Worm (Caenorhabditis elegans) whole organism, midembryonic: ENCODE results near the gene npr-35.

Experiments used
- T22C8.4 ChIP-seq: fragments of 200-800 bp; sonication (Bioruptor generic); IDR thresholded peaks from 2 replicates; pipeline ENCODE4 v1.3.6; 2022; ENCODE audit warnings: missing genetic modification characterization, missing compliant biosample characterization
- cog-1 ChIP-seq: sonication (generic microtip); optimal IDR thresholded peaks from 2 replicates; lab custom pipeline; 2016; ENCODE audit warnings: missing genetic modification characterization, missing compliant biosample characterization
- flt-1 ChIP-seq: fragments of 200-800 bp; sonication (Bioruptor generic); IDR thresholded peaks from 2 replicates; pipeline ENCODE4 v1.3.6; 2022; ENCODE audit warnings: missing genetic modification characterization, missing compliant biosample characterization
- klf-2 ChIP-seq: fragments of 200-800 bp; sonication (Bioruptor generic); conservative IDR thresholded peaks from 2 replicates; pipeline ENCODE4 v1.3.6; 2022; ENCODE audit warnings: missing genetic modification reagents, missing genetic modification characterization, missing compliant biosample characterization
- med-1 ChIP-seq: sonication (generic microtip); optimal IDR thresholded peaks from 2 replicates; lab custom pipeline; 2017; ENCODE audit warnings: missing genetic modification characterization, mild to moderate bottlenecking, missing compliant biosample characterization, antibody characterized with exemption, missing genetic modification reagents; ENCODE audit not compliant: insufficient read depth
- ref-1 ChIP-seq: fragments of 200-800 bp; sonication (Bioruptor generic); conservative IDR thresholded peaks from 2 replicates; pipeline ENCODE4 v1.3.6; 2022; ENCODE audit warnings: missing genetic modification reagents, missing genetic modification characterization, missing compliant biosample characterization
- tab-1 ChIP-seq: fragments of 200-800 bp; sonication (Bioruptor generic); IDR thresholded peaks from 2 replicates; pipeline ENCODE4 v1.3.6; 2022; ENCODE audit warnings: missing genetic modification characterization, missing compliant biosample characterization
- ztf-23 ChIP-seq: fragments of 200-800 bp; sonication (Bioruptor generic); IDR thresholded peaks from 2 replicates; pipeline ENCODE4 v1.3.6; 2022; ENCODE audit warnings: missing genetic modification reagents, missing genetic modification characterization, missing compliant biosample characterization
- ztf-29 ChIP-seq: fragments of 200-800 bp; sonication (Bioruptor generic); IDR thresholded peaks from 2 replicates; pipeline ENCODE4 v1.3.6; 2022; ENCODE audit warnings: missing genetic modification reagents, missing genetic modification characterization, missing compliant biosample characterization

The npr-35 gene

ce11 chrIV:7743539-7743938 lies at the start of gene npr-35:
npr-35 (plus strand) TSS chrIV:7743839.
- TF ChIP-seq med-1 (GFP tag; lab: Kevin White, UChicago) = no peak

ce11 chrIV:7698320-7698719 lies 45.3 kb upstream of the npr-35 start, which contains the start of gene flp-13:
flp-13 (minus strand) TSS chrIV:7698420.
- TF ChIP-seq ztf-29 (GFP tag; lab: Robert Waterston, UW) (no peak), cog-1 (tag; lab: Kevin White, UChicago) (no peak), ref-1 (GFP tag; lab: Robert Waterston, UW) (no peak), ztf-23 (no peak), tab-1 (no peak), klf-2 (no peak), flt-1 (GFP tag; lab: Robert Waterston, UW) (no peak), med-1 (GFP tag; lab: Kevin White, UChicago) (no peak), T22C8.4 (no peak)

DNA sequence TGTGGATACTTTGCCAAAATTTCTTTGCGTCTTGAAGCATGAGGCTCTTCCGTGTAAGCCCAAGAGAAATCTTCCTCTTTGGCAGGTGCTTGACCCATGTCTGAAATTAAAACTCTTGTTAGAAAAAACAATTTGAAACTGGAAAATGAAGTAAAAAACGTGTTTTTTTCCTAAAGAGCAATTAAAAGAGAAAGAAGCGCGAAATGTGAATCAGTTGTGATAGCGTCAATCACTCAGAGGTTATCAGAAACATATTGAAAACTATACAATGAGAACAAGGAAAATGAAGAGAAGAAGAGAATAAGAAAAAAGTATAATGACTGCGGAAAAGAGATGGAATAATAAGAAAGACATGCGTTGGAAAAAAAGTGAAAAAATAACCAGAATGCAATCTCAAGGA lies 36.8 kb upstream of the npr-35 start, which contains the start of gene F33D4.4:
Gene F33D4.4 (minus strand): TSS at position 101 of the 400 bp plus-strand sequence.
- TF ChIP-seq klf-2 = no peak
- no peak for TF ChIP-seq tab-1
- no peak for TF ChIP-seq cog-1 (tag; lab: Kevin White, UChicago)
- TF ChIP-seq T22C8.4 = no peak

- TF ChIP-seq cog-1 (tag; lab: Kevin White, UChicago) (peak; percentile 3), ztf-23 (no peak)
These were observed 33.9 kb upstream of the npr-35 start, which contains the start of the genes mrpl-1, emc-6 and mrps-24 for ce11 chrIV:7709701-7710100. mrpl-1 (minus strand) TSS chrIV:7709701. emc-6 (minus strand) TSS chrIV:7709736. mrps-24 (plus strand) TSS chrIV:7710045.

ce11 chrIV:7710824-7711223 lies 32.8 kb upstream of the npr-35 start, which contains the start of gene nhr-8:
nhr-8 (plus strand) TSS chrIV:7710983.
- no peak for TF ChIP-seq T22C8.4
- TF ChIP-seq ref-1 (GFP tag; lab: Robert Waterston, UW) = no peak
- no peak for TF ChIP-seq ztf-29 (GFP tag; lab: Robert Waterston, UW)
- TF ChIP-seq flt-1 (GFP tag; lab: Robert Waterston, UW) = no peak
- TF ChIP-seq klf-2 = no peak
- no peak for TF ChIP-seq tab-1
- TF ChIP-seq cog-1 (tag; lab: Kevin White, UChicago) = no peak
- no peak for TF ChIP-seq med-1 (GFP tag; lab: Kevin White, UChicago)
- no peak for TF ChIP-seq ztf-23

DNA sequence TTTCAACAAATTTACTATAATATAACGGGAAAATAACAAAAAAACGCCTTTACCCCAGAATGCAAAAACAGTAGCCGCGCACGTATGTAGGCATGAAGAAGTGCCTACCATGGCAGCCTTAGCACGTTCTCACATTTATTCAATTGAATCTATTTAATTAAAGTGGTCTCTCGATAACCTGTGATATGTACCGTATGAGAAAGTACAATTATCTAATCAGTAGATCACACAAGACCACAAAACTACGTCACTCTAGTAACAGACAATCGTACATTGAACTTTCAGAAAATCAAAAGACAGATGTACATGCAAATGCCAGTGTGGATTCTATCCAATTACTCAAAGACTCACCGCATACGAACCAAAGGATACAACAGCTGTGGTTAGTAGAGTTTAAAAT lies 31.4 kb upstream of the npr-35 start:
- TF ChIP-seq ref-1 (GFP tag; lab: Robert Waterston, UW) = no peak
- TF ChIP-seq T22C8.4 = no peak
- no peak for TF ChIP-seq ztf-23
- no peak for TF ChIP-seq flt-1 (GFP tag; lab: Robert Waterston, UW)
- TF ChIP-seq ztf-29 (GFP tag; lab: Robert Waterston, UW) = no peak
- TF ChIP-seq cog-1 (tag; lab: Kevin White, UChicago) = no peak
- no peak for TF ChIP-seq tab-1
- no peak for TF ChIP-seq klf-2
- TF ChIP-seq med-1 (GFP tag; lab: Kevin White, UChicago) = no peak

DNA sequence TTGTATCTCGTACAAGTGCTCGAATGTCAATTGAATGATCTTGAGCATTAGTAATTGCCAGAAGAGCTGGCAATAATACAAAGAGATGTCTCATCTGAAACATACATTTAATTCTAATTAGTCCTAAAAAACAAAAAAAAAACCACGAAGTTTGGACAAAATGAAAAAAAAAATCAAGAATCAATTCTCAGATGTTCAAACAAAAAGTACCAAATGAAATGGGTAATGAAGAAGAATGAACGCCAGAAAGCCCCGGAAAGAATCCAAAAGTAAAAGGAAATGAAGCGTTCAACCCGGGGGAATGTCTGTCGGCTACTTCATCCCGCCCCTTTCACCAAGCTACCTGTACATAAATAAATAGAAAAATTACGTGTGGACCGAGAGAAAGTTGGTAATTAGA lies 25.7 kb upstream of the npr-35 start, which contains the start of gene F33D4.6:
Gene F33D4.6 (minus strand): TSS at position 101 of the 400 bp plus-strand sequence.
- no peak for TF ChIP-seq ztf-23

DNA sequence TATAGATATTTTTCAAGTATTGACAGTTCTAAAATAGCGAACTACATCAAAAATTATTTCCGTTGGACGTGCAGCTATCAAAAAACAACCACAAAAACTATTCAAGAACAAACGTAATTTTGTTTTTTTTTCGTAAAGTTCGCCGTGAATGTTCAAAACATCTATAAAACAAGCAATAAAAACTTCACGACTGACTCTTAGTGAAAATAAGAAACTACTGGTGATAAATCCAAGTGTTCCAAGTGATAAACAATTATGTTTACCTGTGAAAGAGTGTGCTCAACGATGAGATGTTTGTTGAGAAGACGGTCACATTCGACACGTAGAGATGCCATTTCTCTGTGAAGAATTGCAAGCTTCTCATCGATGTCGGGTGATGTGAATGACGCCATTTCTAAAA lies 20.8 kb upstream of the npr-35 start, which contains the start of gene C50F7.6:
Gene C50F7.6 (minus strand): TSS at position 394 of the 400 bp plus-strand sequence.
- TF ChIP-seq ztf-29 (GFP tag; lab: Robert Waterston, UW) = no peak
- no peak for TF ChIP-seq ztf-23
- TF ChIP-seq T22C8.4 = no peak
- TF ChIP-seq klf-2 = no peak
- TF ChIP-seq cog-1 (tag; lab: Kevin White, UChicago) = no peak
- TF ChIP-seq flt-1 (GFP tag; lab: Robert Waterston, UW) = no peak
- TF ChIP-seq tab-1 = no peak

DNA sequence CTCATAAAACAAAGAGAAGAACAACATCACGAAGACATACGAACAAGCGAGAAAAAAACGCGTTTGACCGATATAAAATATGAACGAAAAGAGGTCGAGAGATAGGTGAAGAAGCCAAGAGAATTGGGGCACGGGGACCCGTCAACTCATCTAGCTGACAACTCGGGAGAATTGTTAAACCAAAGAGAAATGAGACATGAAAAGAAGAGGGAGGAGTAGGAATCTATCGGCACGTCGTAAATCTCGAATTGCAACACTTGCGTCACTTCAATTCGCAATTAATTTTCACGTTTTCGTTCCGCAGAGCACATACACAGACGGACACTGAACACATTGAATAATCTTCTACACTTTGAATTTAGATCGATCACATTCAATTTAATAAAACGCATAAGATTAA lies 20.1 kb upstream of the npr-35 start:
- TF ChIP-seq ref-1 (GFP tag; lab: Robert Waterston, UW) (no peak), med-1 (GFP tag; lab: Kevin White, UChicago) (no peak), ztf-29 (GFP tag; lab: Robert Waterston, UW) (no peak), cog-1 (tag; lab: Kevin White, UChicago) (no peak), T22C8.4 (no peak), tab-1 (no peak), ztf-23 (no peak), flt-1 (GFP tag; lab: Robert Waterston, UW) (no peak), klf-2 (no peak)

- TF ChIP-seq T22C8.4 = no peak
- TF ChIP-seq klf-2 = no peak
- TF ChIP-seq tab-1 = no peak
- no peak for TF ChIP-seq ztf-23
- no peak for TF ChIP-seq med-1 (GFP tag; lab: Kevin White, UChicago)
- no peak for TF ChIP-seq flt-1 (GFP tag; lab: Robert Waterston, UW)
- TF ChIP-seq cog-1 (tag; lab: Kevin White, UChicago) = no peak
- no peak for TF ChIP-seq ztf-29 (GFP tag; lab: Robert Waterston, UW)
- no peak for TF ChIP-seq ref-1 (GFP tag; lab: Robert Waterston, UW)
These were observed 18.7 kb upstream of the npr-35 start for ce11 chrIV:7724912-7725311.

ce11 chrIV:7726325-7726724 lies 17.3 kb upstream of the npr-35 start, which contains the start of gene C50F7.5:
C50F7.5 (plus strand) TSS chrIV:7726719.
- TF ChIP-seq med-1 (GFP tag; lab: Kevin White, UChicago) (no peak), cog-1 (tag; lab: Kevin White, UChicago) (no peak), klf-2 (no peak), ztf-29 (GFP tag; lab: Robert Waterston, UW) (no peak), ref-1 (GFP tag; lab: Robert Waterston, UW) (no peak)
